Worm (Caenorhabditis elegans) whole organism, L1 larva: ENCODE data around the gene AH9.4.

Experiments used
- C16A3.4 ChIP-seq: fragments of 150-350 bp; optimal IDR thresholded peaks from 2 replicates; lab custom pipeline; 2014; ENCODE audit warnings: missing biosample characterization, missing genetic modification characterization
- C34B4.2 ChIP-seq: sonication (generic microtip); optimal IDR thresholded peaks from 2 replicates; lab custom pipeline; 2017; ENCODE audit warnings: mild to moderate bottlenecking, missing genetic modification characterization, missing compliant biosample characterization
- F16B12.6 ChIP-seq: fragments of 150-350 bp; optimal IDR thresholded peaks from 2 replicates; lab custom pipeline; 2014; ENCODE audit warnings: missing biosample characterization, missing genetic modification characterization
- Y116A8C.19 ChIP-seq: sonication (generic microtip); optimal IDR thresholded peaks from 2 replicates; lab custom pipeline; 2016; ENCODE audit warnings: missing compliant biosample characterization, missing genetic modification characterization, borderline replicate concordance
- aha-1 ChIP-seq: fragments of 150-350 bp; optimal IDR thresholded peaks from 2 replicates; lab custom pipeline; 2014; ENCODE audit warnings: missing biosample characterization, missing genetic modification characterization
- alr-1 ChIP-seq: fragments of 200-800 bp; sonication (Bioruptor generic); optimal IDR thresholded peaks from 2 replicates; lab custom pipeline; 2018; ENCODE audit warnings: borderline replicate concordance, mild to moderate bottlenecking, missing genetic modification characterization, missing compliant biosample characterization
- blmp-1 ChIP-seq: fragments of 150-350 bp; optimal IDR thresholded peaks from 2 replicates; lab custom pipeline; 2014; ENCODE audit warnings: missing biosample characterization, missing genetic modification characterization
- ceh-63 ChIP-seq: fragments of 200-800 bp; sonication (Bioruptor generic); optimal IDR thresholded peaks from 2 replicates; lab custom pipeline; 2018; ENCODE audit warnings: mild to moderate bottlenecking, missing genetic modification characterization, missing compliant biosample characterization
- ceh-8 ChIP-seq: fragments of 200-800 bp; sonication (Bioruptor generic); optimal IDR thresholded peaks from 2 replicates; lab custom pipeline; 2018; ENCODE audit warnings: mild to moderate bottlenecking, missing genetic modification characterization, moderate library complexity, missing compliant biosample characterization
- ceh-82 ChIP-seq, 3 experiments: fragments of 150-350 bp in 1 of 3; sonication (generic microtip) in 2 of 3; optimal IDR thresholded peaks; 2 replicates each; lab custom pipeline; 2014 to 2017; ENCODE audit warnings: missing biosample characterization in 3 of 3, missing genetic modification characterization in 3 of 3
- ceh-88 ChIP-seq: fragments of 200-800 bp; sonication (Bioruptor generic); IDR thresholded peaks from 2 replicates; pipeline ENCODE4 v1.3.6; 2022; ENCODE audit warnings: missing genetic modification characterization, missing compliant biosample characterization
- dpl-1 ChIP-seq, 3 experiments: fragments of 150-350 bp in 2 of 3; sonication (generic microtip) in 1 of 3; optimal IDR thresholded peaks; 2 replicates each; lab custom pipeline; 2014 to 2017; ENCODE audit warnings: missing biosample characterization in 3 of 3, missing genetic modification characterization in 3 of 3, missing genetic modification reagents in 3 of 3
- dsc-1 ChIP-seq: sonication (generic microtip); optimal IDR thresholded peaks from 2 replicates; lab custom pipeline; 2016; ENCODE audit warnings: mild to moderate bottlenecking, missing genetic modification characterization, missing compliant biosample characterization
- efl-3 ChIP-seq: fragments of 200-800 bp; sonication (Bioruptor generic); optimal IDR thresholded peaks from 2 replicates; lab custom pipeline; 2018; ENCODE audit warnings: mild to moderate bottlenecking, missing genetic modification characterization, missing compliant biosample characterization
- egl-27 ChIP-seq, 2 experiments: fragments of 150-350 bp in 1 of 2; sonication (generic microtip); optimal IDR thresholded peaks; 3 replicates each; lab custom pipeline; 2017 to 2018; ENCODE audit warnings: missing biosample characterization in 2 of 2, missing genetic modification characterization in 2 of 2, missing genetic modification reagents in 2 of 2
- fkh-10 ChIP-seq: sonication (generic microtip); optimal IDR thresholded peaks from 2 replicates; lab custom pipeline; 2017; ENCODE audit warnings: missing biosample characterization, missing genetic modification reagents, missing genetic modification characterization
- fkh-8 ChIP-seq: sonication (generic microtip); optimal IDR thresholded peaks from 2 replicates; lab custom pipeline; 2016; ENCODE audit warnings: mild to moderate bottlenecking, missing genetic modification characterization, missing compliant biosample characterization
- grh-1 ChIP-seq: fragments of 200-800 bp; sonication (Bioruptor generic); IDR thresholded peaks from 2 replicates; pipeline ENCODE4 v1.3.6; 2022; ENCODE audit warnings: missing genetic modification reagents, missing genetic modification characterization, missing compliant biosample characterization
- hlh-4 ChIP-seq: sonication (generic microtip); optimal IDR thresholded peaks from 2 replicates; lab custom pipeline; 2016; ENCODE audit warnings: mild to moderate bottlenecking, missing genetic modification characterization, missing compliant biosample characterization
- irx-1 ChIP-seq: sonication (generic microtip); optimal IDR thresholded peaks from 2 replicates; lab custom pipeline; 2016; ENCODE audit warnings: missing genetic modification characterization, missing compliant biosample characterization
- isw-1 ChIP-seq: fragments of 200-800 bp; sonication (Bioruptor generic); IDR thresholded peaks from 2 replicates; pipeline ENCODE4 v1.3.6; 2022; ENCODE audit warnings: missing genetic modification characterization, missing compliant biosample characterization
- jun-1 ChIP-seq: fragments of 150-350 bp; optimal IDR thresholded peaks from 2 replicates; lab custom pipeline; 2014; ENCODE audit warnings: missing biosample characterization, missing genetic modification reagents, missing genetic modification characterization
- lin-13 ChIP-seq: fragments of 150-350 bp; optimal IDR thresholded peaks from 2 replicates; lab custom pipeline; 2014; ENCODE audit warnings: missing biosample characterization, missing genetic modification reagents, missing genetic modification characterization
- lin-35 ChIP-seq, 2 experiments: fragments of 150-350 bp; optimal IDR thresholded peaks; 2 replicates each; lab custom pipeline; 2014; ENCODE audit warnings: missing biosample characterization in 2 of 2, missing genetic modification characterization in 2 of 2, missing genetic modification reagents in 2 of 2
- lin-39 ChIP-seq: fragments of 150-350 bp; optimal IDR thresholded peaks from 2 replicates; lab custom pipeline; 2014; ENCODE audit warnings: missing biosample characterization, missing genetic modification reagents, missing genetic modification characterization
- lir-3 ChIP-seq: sonication (generic microtip); optimal IDR thresholded peaks from 2 replicates; lab custom pipeline; 2016; ENCODE audit warnings: mild to moderate bottlenecking, missing genetic modification characterization, moderate library complexity, missing compliant biosample characterization; ENCODE audit not compliant: poor library complexity
- lsy-2 ChIP-seq, 2 experiments: fragments of 150-350 bp; optimal IDR thresholded peaks; 2 replicates each; lab custom pipeline; 2014; ENCODE audit warnings: missing biosample characterization in 2 of 2, missing genetic modification characterization in 2 of 2
- mab-9 ChIP-seq: fragments of 200-800 bp; sonication (Bioruptor generic); IDR thresholded peaks from 2 replicates; pipeline ENCODE4 v1.3.6; 2022; ENCODE audit warnings: missing genetic modification reagents, missing genetic modification characterization, missing compliant biosample characterization
- mdl-1 ChIP-seq, 2 experiments: fragments of 150-350 bp; optimal IDR thresholded peaks; 2 replicates each; lab custom pipeline; 2014 to 2017; ENCODE audit warnings: missing biosample characterization in 2 of 2, missing genetic modification characterization in 2 of 2, inconsistent platforms in 1 of 2
- mef-2 ChIP-seq: fragments of 150-350 bp; optimal IDR thresholded peaks from 2 replicates; lab custom pipeline; 2014; ENCODE audit warnings: missing biosample characterization, missing genetic modification characterization
- nhr-12 ChIP-seq: sonication (generic microtip); optimal IDR thresholded peaks from 2 replicates; lab custom pipeline; 2017; ENCODE audit warnings: missing biosample characterization, missing genetic modification characterization
- nhr-19 ChIP-seq: fragments of 200-800 bp; sonication (Bioruptor generic); conservative IDR thresholded peaks from 2 replicates; pipeline ENCODE4 v1.3.6; 2022; ENCODE audit warnings: missing genetic modification characterization, missing compliant biosample characterization
- nhr-237 ChIP-seq: fragments of 150-350 bp; optimal IDR thresholded peaks from 2 replicates; lab custom pipeline; 2014; ENCODE audit warnings: missing biosample characterization, missing genetic modification characterization
- nhr-77 ChIP-seq: fragments of 150-350 bp; optimal IDR thresholded peaks from 2 replicates; lab custom pipeline; 2014; ENCODE audit warnings: missing biosample characterization, missing genetic modification characterization
- nhr-84 ChIP-seq: sonication (generic microtip); optimal IDR thresholded peaks from 2 replicates; lab custom pipeline; 2017; ENCODE audit warnings: missing biosample characterization, missing genetic modification characterization
- nhr-85 ChIP-seq: sonication (generic microtip); peaks from one replicate; lab custom pipeline; 2016; ENCODE audit warnings: missing genetic modification characterization, inconsistent platforms, missing compliant biosample characterization
- nhr-90 ChIP-seq: sonication (generic microtip); optimal IDR thresholded peaks from 2 replicates; lab custom pipeline; 2016; ENCODE audit warnings: mild to moderate bottlenecking, missing genetic modification characterization, missing compliant biosample characterization; ENCODE audit not compliant: poor library complexity
- pag-3 ChIP-seq: sonication (generic microtip); optimal IDR thresholded peaks from 2 replicates; lab custom pipeline; 2017; ENCODE audit warnings: missing genetic modification characterization, mild to moderate bottlenecking, missing compliant biosample characterization, antibody characterized with exemption, borderline replicate concordance; ENCODE audit not compliant: insufficient read depth
- pqm-1 ChIP-seq: sonication (generic microtip); optimal IDR thresholded peaks from 3 replicates; lab custom pipeline; 2017; ENCODE audit warnings: missing biosample characterization, missing genetic modification characterization
- rnt-1 ChIP-seq: sonication (generic microtip); optimal IDR thresholded peaks from 2 replicates; lab custom pipeline; 2016; ENCODE audit warnings: mild to moderate bottlenecking, missing genetic modification characterization, moderate library complexity, missing compliant biosample characterization
- snu-23 ChIP-seq: sonication (generic microtip); optimal IDR thresholded peaks from 2 replicates; lab custom pipeline; 2016; ENCODE audit warnings: missing genetic modification characterization, missing compliant biosample characterization
- sox-4 ChIP-seq: sonication (generic microtip); optimal IDR thresholded peaks from 2 replicates; lab custom pipeline; 2016; ENCODE audit warnings: missing genetic modification characterization, missing compliant biosample characterization
- sup-37 ChIP-seq: fragments of 200-800 bp; sonication (Bioruptor generic); optimal IDR thresholded peaks from 2 replicates; lab custom pipeline; 2018; ENCODE audit warnings: mild to moderate bottlenecking, missing genetic modification characterization, missing compliant biosample characterization
- swsn-7 ChIP-seq: sonication (generic microtip); optimal IDR thresholded peaks from 2 replicates; lab custom pipeline; 2016; ENCODE audit warnings: missing genetic modification characterization, missing compliant biosample characterization
- tbx-2 ChIP-seq: sonication (generic microtip); optimal IDR thresholded peaks from 2 replicates; lab custom pipeline; 2016; ENCODE audit warnings: missing genetic modification characterization, missing compliant biosample characterization
- unc-130 ChIP-seq: fragments of 150-350 bp; optimal IDR thresholded peaks from 2 replicates; lab custom pipeline; 2017; ENCODE audit warnings: missing biosample characterization, missing genetic modification characterization, inconsistent platforms
- unc-30 ChIP-seq: sonication (generic microtip); optimal IDR thresholded peaks from 2 replicates; lab custom pipeline; 2017; ENCODE audit warnings: missing biosample characterization, missing genetic modification characterization
- unc-62 ChIP-seq: fragments of 150-350 bp; optimal IDR thresholded peaks from 2 replicates; lab custom pipeline; 2014; ENCODE audit warnings: missing biosample characterization, missing genetic modification reagents, missing genetic modification characterization
- unc-86 ChIP-seq: sonication (generic microtip); optimal IDR thresholded peaks from 2 replicates; lab custom pipeline; 2016; ENCODE audit warnings: missing genetic modification characterization, missing compliant biosample characterization
- vab-15 ChIP-seq: sonication (generic microtip); optimal IDR thresholded peaks from 2 replicates; lab custom pipeline; 2017; ENCODE audit warnings: missing genotype, mild to moderate bottlenecking, missing genetic modification characterization, missing compliant biosample characterization
- xbp-1 ChIP-seq: sonication (generic microtip); optimal IDR thresholded peaks from 2 replicates; lab custom pipeline; 2016; ENCODE audit warnings: missing genetic modification characterization, missing compliant biosample characterization
- zip-4 ChIP-seq: fragments of 200-800 bp; sonication (Bioruptor generic); optimal IDR thresholded peaks from 2 replicates; lab custom pipeline; 2018; ENCODE audit warnings: mild to moderate bottlenecking, missing genetic modification characterization, moderate library complexity, missing compliant biosample characterization

AH9.4 gene

DNA sequence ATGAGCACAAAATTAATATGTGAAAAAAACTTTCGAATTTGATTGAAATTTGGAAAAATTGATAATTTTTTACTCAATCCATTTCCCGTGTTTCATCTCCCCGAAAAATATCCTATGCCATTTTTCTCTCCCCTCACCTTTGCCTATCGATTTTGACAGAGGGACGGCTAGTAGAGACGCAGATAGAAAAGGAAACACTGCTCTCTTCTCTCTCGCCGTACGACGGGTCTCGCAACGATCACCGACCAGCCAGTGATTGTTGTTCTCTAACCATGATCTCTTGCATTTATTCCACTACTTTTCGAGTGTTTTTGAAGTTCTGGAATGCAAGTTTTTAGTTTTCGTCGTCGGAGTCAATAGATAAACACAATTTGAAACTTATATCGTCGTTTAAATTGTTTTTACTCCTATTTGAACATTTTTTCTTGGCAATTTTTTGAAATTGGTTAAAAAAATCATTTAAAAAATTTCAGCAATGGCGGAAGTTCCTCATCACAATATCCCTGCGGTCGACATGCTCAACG, 36.6 kb downstream of the AH9.4 start, which contains the start of gene vha-15:
Gene vha-15, plus strand, starts transcription at position 474 of the 524 bp plus-strand sequence.
- TF ChIP-seq lir-3 (tag; lab: Kevin White, UChicago) (peak; percentile 28), vab-15 (no peak), rnt-1 (peak; percentile 84), mdl-1 (tag; optimal IDR thresholded peaks at IDR 0.05; lab: Kevin White, UChicago) (peak in 1 of 2 experiments; percentile 65), unc-62 (GFP tag; lab: Kevin White, UChicago) (no peak), mef-2 (tag; lab: Kevin White, UChicago) (no peak), C34B4.2 (tag; lab: Kevin White, UChicago) (no peak), grh-1 (GFP tag; lab: Robert Waterston, UW) (peak; percentile 50; the same call in 1 of the 2 replicates), sup-37 (GFP tag; lab: Kevin White, UChicago) (no peak), F16B12.6 (tag; lab: Kevin White, UChicago) (peak; percentile 51), nhr-19 (GFP tag; lab: Robert Waterston, UW) (peak; percentile 61), xbp-1 (peak; percentile 75), fkh-10 (GFP tag; lab: Kevin White, UChicago) (peak; percentile 69), tbx-2 (tag; lab: Kevin White, UChicago) (peak; percentile 83), unc-130 (tag; lab: Kevin White, UChicago) (no peak), isw-1 (GFP tag; lab: Robert Waterston, UW) (peak; percentile 60), unc-86 (tag; lab: Kevin White, UChicago) (peak; percentile 72), swsn-7 (tag; lab: Kevin White, UChicago) (peak; percentile 83), lsy-2 (tag; optimal IDR thresholded peaks at IDR 0.05; lab: Kevin White, UChicago) (peak; percentile 89 to 95), hlh-4 (tag; lab: Kevin White, UChicago) (no peak), efl-3 (GFP tag; lab: Kevin White, UChicago) (no peak), alr-1 (no peak), pag-3 (no peak), ceh-63 (no peak), aha-1 (tag; lab: Kevin White, UChicago) (no peak), ceh-88 (GFP tag; lab: Robert Waterston, UW) (no peak; the same call in 1 of the 2 replicates), jun-1 (tag; lab: Kevin White, UChicago) (peak; percentile 69), blmp-1 (peak; percentile 75), nhr-84 (tag; lab: Kevin White, UChicago) (no peak), pqm-1 (tag; lab: Kevin White, UChicago) (no peak), lin-39 (no peak), snu-23 (GFP tag; lab: Kevin White, UChicago) (peak; percentile 92), ceh-82 (tag; optimal IDR thresholded peaks at IDR 0.05; lab: Kevin White, UChicago) (peak; percentile 61 to 90 (median 82)), nhr-237 (tag; lab: Kevin White, UChicago) (peak; percentile 44), C16A3.4 (tag; lab: Kevin White, UChicago) (peak; percentile 67), sox-4 (tag; lab: Kevin White, UChicago) (no peak), nhr-12 (tag; lab: Kevin White, UChicago) (no peak), egl-27 (tag; optimal IDR thresholded peaks at IDR 0.05; lab: Kevin White, UChicago) (no peak), lin-13 (GFP tag; lab: Kevin White, UChicago) (peak; percentile 61), nhr-85 (peak; percentile 89), lin-35 (GFP tag; optimal IDR thresholded peaks at IDR 0.05; lab: Kevin White, UChicago) (peak; percentile 68 to 87), ceh-8 (no peak), dpl-1 (GFP tag; optimal IDR thresholded peaks at IDR 0.05; lab: Kevin White, UChicago) (peak; percentile 44 to 57 (median 45)), nhr-77 (tag; lab: Kevin White, UChicago) (peak; percentile 81), zip-4 (GFP tag; lab: Kevin White, UChicago) (no peak), irx-1 (peak; percentile 41), unc-30 (no peak), mab-9 (GFP tag; lab: Robert Waterston, UW) (no peak), dsc-1 (peak; percentile 63), fkh-8 (tag; lab: Kevin White, UChicago) (peak; percentile 76), nhr-90 (tag; lab: Kevin White, UChicago) (peak; percentile 68), Y116A8C.19 (tag; lab: Kevin White, UChicago) (no peak)
